Fruit fly (Drosophila melanogaster) whole organism, pupa: ENCODE results near the gene CG13722.

Experiments
- CG10348 ChIP-seq: fragments of 200-800 bp; sonication (Bioruptor generic); IDR thresholded peaks from 2 replicates; pipeline ENCODE4 v1.3.6; 2022; ENCODE audit warnings: missing biosample characterization, missing genetic modification characterization
- CG12605 ChIP-seq: fragments of 200-800 bp; sonication (Bioruptor generic); IDR thresholded peaks from 2 replicates; pipeline ENCODE4 v1.3.6; 2022; ENCODE audit warnings: missing biosample characterization, missing genetic modification characterization
- CG13204 ChIP-seq: fragments of 200-800 bp; sonication (Bioruptor generic); optimal IDR thresholded peaks from 2 replicates; lab custom pipeline; 2018; ENCODE audit warnings: missing biosample characterization, mild to moderate bottlenecking, missing genetic modification characterization, moderate library complexity
- CG14655 ChIP-seq: fragments of 200-800 bp; sonication (Bioruptor generic); optimal IDR thresholded peaks from 3 replicates; lab custom pipeline; 2017; ENCODE audit warnings: mild to moderate bottlenecking, missing biosample characterization, missing genetic modification reagents, missing genetic modification characterization
- CG15710 ChIP-seq: fragments of 200-800 bp; sonication (Bioruptor generic); optimal IDR thresholded peaks from 2 replicates; lab custom pipeline; 2018; ENCODE audit warnings: missing biosample characterization, mild to moderate bottlenecking, missing genetic modification characterization, moderate library complexity
- CG17806 ChIP-seq: fragments of 200-800 bp; sonication (Bioruptor generic); optimal IDR thresholded peaks from 2 replicates; lab custom pipeline; 2018; ENCODE audit warnings: missing biosample characterization, mild to moderate bottlenecking, missing genetic modification characterization, moderate library complexity
- CG32121 ChIP-seq: fragments of 200-800 bp; sonication (Bioruptor generic); IDR thresholded peaks from 2 replicates; pipeline ENCODE4 v1.3.6; 2022; ENCODE audit warnings: missing biosample characterization, missing genetic modification characterization
- CG34367 ChIP-seq: fragments of 200-800 bp; sonication (Bioruptor generic); optimal IDR thresholded peaks from 2 replicates; lab custom pipeline; 2018; ENCODE audit warnings: missing biosample characterization, mild to moderate bottlenecking, missing genetic modification characterization
- CG4496 ChIP-seq: fragments of 200-800 bp; sonication (Bioruptor generic); IDR thresholded peaks from 3 replicates; pipeline ENCODE4 v1.3.6; 2022; ENCODE audit warnings: missing biosample characterization, missing genetic modification characterization
- CG8159 ChIP-seq: fragments of 200-800 bp; sonication (Bioruptor generic); optimal IDR thresholded peaks from 3 replicates; lab custom pipeline; 2018; ENCODE audit warnings: missing biosample characterization, mild to moderate bottlenecking, missing genetic modification characterization, moderate library complexity
- CG8301 ChIP-seq: fragments of 200-800 bp; sonication (Bioruptor generic); optimal IDR thresholded peaks from 2 replicates; lab custom pipeline; 2018; ENCODE audit warnings: missing biosample characterization, mild to moderate bottlenecking, missing genetic modification characterization
- CG9948 ChIP-seq: fragments of 200-800 bp; sonication (Bioruptor generic); optimal IDR thresholded peaks from 2 replicates; lab custom pipeline; 2018; ENCODE audit warnings: missing biosample characterization, mild to moderate bottlenecking, missing genetic modification characterization, moderate library complexity
- D1 ChIP-seq: fragments of 200-800 bp; sonication (Bioruptor generic); optimal IDR thresholded peaks from 2 replicates; lab custom pipeline; 2018; ENCODE audit warnings: missing biosample characterization, mild to moderate bottlenecking, missing genetic modification characterization, moderate library complexity
- EcR ChIP-seq: fragments of 200-800 bp; sonication (Bioruptor generic); optimal IDR thresholded peaks from 3 replicates; lab custom pipeline; 2019; ENCODE audit warnings: missing biosample characterization, missing genetic modification characterization, mild to moderate bottlenecking, moderate library complexity, missing genetic modification reagents
- Ets98B ChIP-seq: fragments of 200-800 bp; sonication (Bioruptor generic); IDR thresholded peaks from 2 replicates; pipeline ENCODE4 v1.3.6; 2022; ENCODE audit warnings: missing biosample characterization, missing genetic modification characterization
- Pif1A ChIP-seq: fragments of 200-800 bp; sonication (Bioruptor generic); optimal IDR thresholded peaks from 3 replicates; lab custom pipeline; 2016; ENCODE audit warnings: missing biosample characterization, missing genetic modification characterization
- Pif1B ChIP-seq: fragments of 200-800 bp; sonication (Bioruptor generic); optimal IDR thresholded peaks from 3 replicates; lab custom pipeline; 2016; ENCODE audit warnings: missing biosample characterization, missing genetic modification characterization
- Snoo ChIP-seq: fragments of 200-800 bp; sonication (Bioruptor generic); optimal IDR thresholded peaks from 3 replicates; lab custom pipeline; 2017; ENCODE audit warnings: missing biosample characterization, mild to moderate bottlenecking, missing genetic modification characterization, inconsistent platforms
- fd96Ca ChIP-seq: fragments of 200-800 bp; sonication (Bioruptor generic); IDR thresholded peaks from 3 replicates; pipeline ENCODE4 v1.3.6; 2022; ENCODE audit warnings: missing biosample characterization, missing genetic modification characterization
- gl ChIP-seq: fragments of 200-800 bp; sonication (Bioruptor generic); optimal IDR thresholded peaks from 2 replicates; lab custom pipeline; 2018; ENCODE audit warnings: missing biosample characterization, mild to moderate bottlenecking, missing genetic modification characterization
- rn ChIP-seq: fragments of 200-800 bp; sonication (Bioruptor generic); IDR thresholded peaks from 2 replicates; pipeline ENCODE4 v1.3.6; 2022; ENCODE audit warnings: missing biosample characterization, missing genetic modification characterization

The CG13722 gene

DNA sequence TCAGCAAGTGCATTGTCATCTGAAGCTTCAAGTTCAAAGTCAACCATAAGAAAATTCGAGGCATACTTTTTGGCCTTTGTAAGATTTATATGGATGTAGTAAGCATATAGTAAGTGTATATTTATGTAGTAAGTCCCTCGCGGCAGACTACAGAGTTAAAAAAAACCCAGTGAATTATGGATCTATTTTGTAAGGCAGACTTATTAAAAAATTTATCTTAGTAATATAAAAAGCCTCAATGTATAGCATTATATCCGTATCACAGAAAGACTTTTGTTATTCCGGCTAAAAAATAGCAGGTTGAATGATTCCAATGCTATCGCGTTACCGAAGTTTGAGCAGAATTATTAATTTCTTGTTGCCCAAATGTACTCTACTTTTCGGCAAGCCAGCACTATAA, 6.1 kb downstream of the CG13722 start:
- TF ChIP-seq D1 (no peak), CG14655 (no peak), CG10348 (GFP tag; lab: Robert Waterston, UW) (no peak), CG32121 (GFP tag; lab: Robert Waterston, UW) (no peak), EcR (GFP tag; lab: Kevin White, UChicago) (peak; percentile 63)

- no peak for TF ChIP-seq gl (tag; lab: Kevin White, UChicago)
- no peak for TF ChIP-seq CG34367
- no peak for TF ChIP-seq CG17806 (tag; lab: Kevin White, UChicago)
- no peak for TF ChIP-seq EcR (GFP tag; lab: Kevin White, UChicago)
- TF ChIP-seq rn: no peak
- TF ChIP-seq Pif1B (GFP tag; lab: Kevin White, UChicago): no peak
- no peak for TF ChIP-seq CG32121 (GFP tag; lab: Robert Waterston, UW)
- TF ChIP-seq CG4496 (GFP tag; lab: Robert Waterston, UW): no peak
- TF ChIP-seq Pif1A: no peak
- TF ChIP-seq CG13204 (GFP tag; lab: Kevin White, UChicago): no peak
- TF ChIP-seq CG9948 (tag; lab: Kevin White, UChicago): no peak
- TF ChIP-seq CG10348 (GFP tag; lab: Robert Waterston, UW): no peak
- TF ChIP-seq fd96Ca (GFP tag; lab: Robert Waterston, UW): no peak
- no peak for TF ChIP-seq CG12605
- TF ChIP-seq D1: no peak
- TF ChIP-seq CG8159 (tag; lab: Kevin White, UChicago): no peak
- TF ChIP-seq CG14655: no peak
- no peak for TF ChIP-seq CG15710 (tag; lab: Kevin White, UChicago)
- no peak for TF ChIP-seq Ets98B
Observed at dm6 chr3L:4482509-4482908, 8.3 kb downstream of the CG13722 start, which contains the start of gene CG11350. Gene CG11350 (plus strand): TSS chr3L:4482809.

DNA sequence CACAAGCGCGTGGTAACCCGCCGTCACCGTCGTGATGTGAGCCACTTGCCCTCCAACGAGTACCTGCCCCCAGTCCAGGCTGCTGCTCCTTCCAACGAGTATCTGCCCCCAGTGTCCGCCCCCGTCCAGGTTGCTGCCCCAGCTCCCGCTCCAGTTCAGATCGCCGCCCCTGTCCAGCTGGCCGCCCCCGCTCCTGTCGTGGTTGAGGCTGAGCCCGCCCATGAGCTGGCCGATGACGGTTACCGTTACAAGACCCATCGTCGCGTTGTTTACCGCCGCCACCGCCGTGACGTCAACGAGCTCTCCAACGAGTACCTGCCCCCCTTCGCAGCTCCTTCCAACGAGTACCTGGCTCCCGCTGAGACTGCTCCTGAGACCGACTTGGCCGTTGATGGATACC, 10.0 kb downstream of the CG13722 start:
- TF ChIP-seq CG4496 (GFP tag; lab: Robert Waterston, UW) (0 out of 3 replicates have a peak, but pooled peaks have one; percentile 13), fd96Ca (GFP tag; lab: Robert Waterston, UW) (peak; percentile 52; the same call in 1 of the 3 replicates), CG13204 (GFP tag; lab: Kevin White, UChicago) (no peak)
- TF ChIP-seq, all 21 proteins: peak for 2

DNA sequence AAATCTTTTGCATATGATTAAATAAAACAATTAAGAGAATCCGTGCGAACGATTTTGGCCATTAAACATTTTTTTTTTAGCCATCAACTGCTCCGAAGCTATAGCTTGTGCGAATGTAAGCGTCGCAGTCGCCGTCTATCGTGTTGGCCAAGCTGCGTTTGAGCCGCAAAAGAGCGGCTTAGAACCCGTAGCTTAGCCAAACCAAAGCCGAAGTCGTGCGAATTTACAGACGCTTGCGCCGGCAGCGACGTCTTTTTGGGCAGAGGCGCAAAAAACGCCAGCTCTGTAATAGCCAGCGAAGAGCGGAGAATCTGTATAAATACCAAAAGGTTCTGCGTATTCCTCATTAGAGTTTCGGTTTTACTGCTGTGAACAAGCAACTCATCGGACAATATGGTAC, 10.8 kb downstream of the CG13722 start, which contains the start of gene CG7465:
Gene CG7465 (plus strand): TSS at position 346 of the 400 bp plus-strand sequence.
- TF ChIP-seq CG32121 (GFP tag; lab: Robert Waterston, UW) (no peak), CG8301 (tag; lab: Kevin White, UChicago) (no peak)
- TF ChIP-seq, all 21 proteins: peak for 0

- TF ChIP-seq CG8159 (tag; lab: Kevin White, UChicago) (no peak), CG32121 (GFP tag; lab: Robert Waterston, UW) (no peak), CG8301 (tag; lab: Kevin White, UChicago) (no peak), CG10348 (GFP tag; lab: Robert Waterston, UW) (no peak), CG13204 (GFP tag; lab: Kevin White, UChicago) (no peak), gl (tag; lab: Kevin White, UChicago) (no peak), Ets98B (no peak), Pif1A (no peak), CG14655 (no peak), CG17806 (tag; lab: Kevin White, UChicago) (no peak), Pif1B (GFP tag; lab: Kevin White, UChicago) (no peak), rn (no peak), D1 (no peak), EcR (GFP tag; lab: Kevin White, UChicago) (no peak), CG9948 (tag; lab: Kevin White, UChicago) (no peak), CG12605 (no peak), Snoo (tag; lab: Kevin White, UChicago) (no peak), CG4496 (GFP tag; lab: Robert Waterston, UW) (no peak)
- TF ChIP-seq, all 21 proteins: peak for 0
Observed at dm6 chr3L:4477656-4478254, 13.0 kb downstream of the CG13722 start.

- TF ChIP-seq D1 (no peak), EcR (GFP tag; lab: Kevin White, UChicago) (no peak), CG12605 (no peak), CG13204 (GFP tag; lab: Kevin White, UChicago) (no peak), CG8159 (tag; lab: Kevin White, UChicago) (no peak), CG4496 (GFP tag; lab: Robert Waterston, UW) (no peak), CG15710 (tag; lab: Kevin White, UChicago) (no peak), CG10348 (GFP tag; lab: Robert Waterston, UW) (no peak), CG32121 (GFP tag; lab: Robert Waterston, UW) (no peak), Pif1A (no peak), CG8301 (tag; lab: Kevin White, UChicago) (no peak), CG34367 (no peak), CG9948 (tag; lab: Kevin White, UChicago) (no peak), CG17806 (tag; lab: Kevin White, UChicago) (no peak), gl (tag; lab: Kevin White, UChicago) (no peak), rn (no peak), Ets98B (no peak), CG14655 (no peak), Pif1B (GFP tag; lab: Kevin White, UChicago) (no peak), fd96Ca (GFP tag; lab: Robert Waterston, UW) (no peak)
Observed at dm6 chr3L:4475704-4476103, 15.1 kb downstream of the CG13722 start.
